Worm (Caenorhabditis elegans) whole organism, L1 larva: Measurements from ENCODE around the gene gsnl-1.
A peak's percentile ranks its signal among the peaks of the same experiment; 100 is the strongest.

Experiments used
- aha-1 ChIP-seq: fragments of 150-350 bp; optimal IDR thresholded peaks from 2 replicates; lab custom pipeline; 2014; ENCODE audit warnings: missing biosample characterization, missing genetic modification characterization
- fkh-10 ChIP-seq: sonication (generic microtip); optimal IDR thresholded peaks from 2 replicates; lab custom pipeline; 2017; ENCODE audit warnings: missing biosample characterization, missing genetic modification reagents, missing genetic modification characterization
- fos-1 ChIP-seq: fragments of 150-350 bp; optimal IDR thresholded peaks from 2 replicates; lab custom pipeline; 2014; ENCODE audit warnings: missing biosample characterization, missing genetic modification characterization
- lsy-2 ChIP-seq, 2 experiments: fragments of 150-350 bp; optimal IDR thresholded peaks; 2 replicates each; lab custom pipeline; 2014; ENCODE audit warnings: missing biosample characterization in 2 of 2, missing genetic modification characterization in 2 of 2
- nhr-77 ChIP-seq: fragments of 150-350 bp; optimal IDR thresholded peaks from 2 replicates; lab custom pipeline; 2014; ENCODE audit warnings: missing biosample characterization, missing genetic modification characterization
- swsn-7 ChIP-seq: sonication (generic microtip); optimal IDR thresholded peaks from 2 replicates; lab custom pipeline; 2016; ENCODE audit warnings: missing genetic modification characterization, missing compliant biosample characterization
- ztf-4 ChIP-seq: fragments of 150-350 bp; optimal IDR thresholded peaks from 2 replicates; lab custom pipeline; 2014; ENCODE audit warnings: missing biosample characterization, missing genetic modification characterization

DNA sequence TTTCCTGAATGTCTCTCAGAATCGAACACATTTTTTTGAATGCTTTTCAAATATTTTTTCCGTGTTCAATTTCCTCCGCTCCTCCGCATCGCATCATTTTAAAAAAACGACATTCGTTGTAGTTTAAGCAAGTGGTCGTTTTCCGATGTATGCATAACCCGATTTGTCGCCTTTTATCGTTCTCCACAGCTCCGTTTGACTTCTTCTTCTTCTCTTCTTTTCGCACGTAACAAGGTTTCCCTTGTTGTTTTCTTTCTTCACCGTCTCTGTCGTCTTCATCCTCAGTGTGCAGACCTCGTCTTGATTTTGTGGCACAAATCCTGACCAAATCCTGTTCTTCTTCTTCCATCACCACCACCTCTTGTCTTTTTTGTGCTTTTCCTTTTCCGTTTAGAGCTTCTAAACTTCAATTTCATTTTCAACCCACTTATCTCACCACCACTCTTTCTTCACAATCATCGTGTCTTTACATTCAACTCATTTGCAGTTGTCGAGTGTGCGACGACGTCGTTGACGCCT is 13.0 kb upstream of the gsnl-1 start, which contains the start of gene K06A4.2:
- TF ChIP-seq nhr-77 (no peak), fos-1 (tag; lab: Kevin White, UChicago) (no peak), swsn-7 (tag; lab: Kevin White, UChicago) (no peak), ztf-4 (tag; lab: Kevin White, UChicago) (no peak), lsy-2 (tag; optimal IDR thresholded peaks at IDR 0.05; lab: Kevin White, UChicago) (no peak), fkh-10 (peak; percentile 90), aha-1 (no peak)
